Worm (Caenorhabditis elegans) whole organism, L4 larva: Measurements from ENCODE around the gene hars-1.

ENCODE experiments used
- F26F4.8 ChIP-seq: fragments of 200-800 bp; sonication (Bioruptor generic); conservative IDR thresholded peaks from 2 replicates; pipeline ENCODE4 v1.3.6; 2022; ENCODE audit warnings: missing genetic modification characterization, missing compliant biosample characterization
- F44E2.7 ChIP-seq: fragments of 200-800 bp; sonication (Bioruptor generic); IDR thresholded peaks from 2 replicates; pipeline ENCODE4 v2.1.2; 2022; ENCODE audit warnings: missing genetic modification characterization, missing compliant biosample characterization
- T26A8.4 ChIP-seq: fragments of 200-800 bp; sonication (Bioruptor generic); IDR thresholded peaks from 2 replicates; pipeline ENCODE4 v1.3.6; 2022; ENCODE audit warnings: missing genetic modification characterization, missing compliant biosample characterization
- Y48G9A.11 ChIP-seq: fragments of 200-800 bp; sonication (Bioruptor generic); IDR thresholded peaks from 2 replicates; pipeline ENCODE4 v1.3.6; 2022; ENCODE audit warnings: missing genetic modification reagents, missing genetic modification characterization, missing compliant biosample characterization
- ZK337.2 ChIP-seq: fragments of 200-800 bp; sonication (Bioruptor generic); IDR thresholded peaks from 2 replicates; pipeline ENCODE4 v1.3.6; 2022; ENCODE audit warnings: missing genetic modification reagents, missing genetic modification characterization, missing compliant biosample characterization
- aha-1 ChIP-seq: fragments of 150-350 bp; peaks from one replicate; lab custom pipeline; 2014; ENCODE audit warnings: missing biosample characterization, missing genetic modification characterization
- aly-2 ChIP-seq: sonication (generic microtip); optimal IDR thresholded peaks from 2 replicates; lab custom pipeline; 2018; ENCODE audit warnings: missing biosample characterization, missing genetic modification characterization
- ceh-62 ChIP-seq: sonication (generic microtip); optimal IDR thresholded peaks from 2 replicates; lab custom pipeline; 2017; ENCODE audit warnings: missing biosample characterization, missing genetic modification characterization
- ctbp-1 ChIP-seq: fragments of 200-800 bp; sonication (Bioruptor generic); IDR thresholded peaks from 2 replicates; pipeline ENCODE4 v1.3.6; 2022; ENCODE audit warnings: missing genetic modification reagents, missing genetic modification characterization, missing compliant biosample characterization
- daf-12 ChIP-seq: fragments of 150-350 bp; optimal IDR thresholded peaks from 2 replicates; lab custom pipeline; 2014; ENCODE audit warnings: missing biosample characterization, missing genetic modification reagents, missing genetic modification characterization
- daf-16 ChIP-seq, 3 experiments: sonication (generic microtip); optimal IDR thresholded peaks; 2 replicates each; lab custom pipeline; 2016 to 2017; ENCODE audit warnings: missing genetic modification characterization in 3 of 3, missing genetic modification reagents in 3 of 3, mild to moderate bottlenecking in 2 of 3, missing compliant biosample characterization in 2 of 3, missing biosample characterization in 1 of 3, moderate library complexity in 1 of 3
- dmd-6 ChIP-seq: fragments of 200-800 bp; sonication (Bioruptor generic); IDR thresholded peaks from 2 replicates; pipeline ENCODE4 v1.3.6; 2022; ENCODE audit warnings: missing genetic modification reagents, missing genetic modification characterization, missing compliant biosample characterization
- duxl-1 ChIP-seq: sonication (generic microtip); optimal IDR thresholded peaks from 2 replicates; lab custom pipeline; 2016; ENCODE audit warnings: mild to moderate bottlenecking, missing genetic modification characterization, moderate library complexity, missing compliant biosample characterization; ENCODE audit not compliant: poor library complexity
- egl-43 ChIP-seq: fragments of 200-800 bp; sonication (Bioruptor generic); IDR thresholded peaks from 2 replicates; pipeline ENCODE4 v1.3.6; 2022; ENCODE audit warnings: missing genetic modification reagents, missing genetic modification characterization, missing compliant biosample characterization
- gei-8 ChIP-seq: fragments of 200-800 bp; sonication (Bioruptor generic); optimal IDR thresholded peaks from 2 replicates; lab custom pipeline; 2018; ENCODE audit warnings: mild to moderate bottlenecking, missing genetic modification characterization, missing compliant biosample characterization
- hif-1 ChIP-seq, 2 experiments: sonication (generic microtip); optimal IDR thresholded peaks; 2 replicates each; lab custom pipeline; 2016 to 2017; ENCODE audit warnings: missing compliant biosample characterization in 2 of 2, missing genetic modification characterization in 2 of 2, missing genetic modification reagents in 2 of 2, missing genotype in 2 of 2, mild to moderate bottlenecking in 1 of 2
- lin-1 ChIP-seq: fragments of 200-800 bp; sonication (Bioruptor generic); IDR thresholded peaks from 2 replicates; pipeline ENCODE4 v1.3.6; 2022; ENCODE audit warnings: missing genetic modification reagents, missing genetic modification characterization, missing compliant biosample characterization
- lin-29 ChIP-seq: fragments of 200-800 bp; sonication (Bioruptor generic); IDR thresholded peaks from 2 replicates; pipeline ENCODE4 v1.3.6; 2022; ENCODE audit warnings: missing genetic modification reagents, missing genetic modification characterization, missing compliant biosample characterization
- lin-38 ChIP-seq: fragments of 200-800 bp; sonication (Bioruptor generic); IDR thresholded peaks from 2 replicates; pipeline ENCODE4 v1.3.6; 2022; ENCODE audit warnings: missing genetic modification reagents, missing genetic modification characterization, missing compliant biosample characterization
- madf-9 ChIP-seq: fragments of 200-800 bp; sonication (Bioruptor generic); conservative IDR thresholded peaks from 2 replicates; pipeline ENCODE4 v1.3.6; 2022; ENCODE audit warnings: missing genetic modification reagents, missing genetic modification characterization, missing compliant biosample characterization
- mdt-29 ChIP-seq: fragments of 200-800 bp; sonication (Bioruptor generic); IDR thresholded peaks from 2 replicates; pipeline ENCODE4 v1.3.6; 2022; ENCODE audit warnings: missing genetic modification reagents, missing genetic modification characterization, missing compliant biosample characterization
- mes-2 ChIP-seq: sonication (generic microtip); optimal IDR thresholded peaks from 2 replicates; lab custom pipeline; 2016; ENCODE audit warnings: missing genotype, mild to moderate bottlenecking, missing genetic modification characterization, missing compliant biosample characterization; ENCODE audit not compliant: poor library complexity, severe bottlenecking
- mxl-3 ChIP-seq: fragments of 200-800 bp; sonication (Bioruptor generic); optimal IDR thresholded peaks from 2 replicates; lab custom pipeline; 2018; ENCODE audit warnings: mild to moderate bottlenecking, missing genetic modification characterization, missing compliant biosample characterization
- nhr-10 ChIP-seq: fragments of 150-350 bp; optimal IDR thresholded peaks from 2 replicates; lab custom pipeline; 2014; ENCODE audit warnings: missing biosample characterization, missing genetic modification characterization
- nhr-11 ChIP-seq: fragments of 150-350 bp; optimal IDR thresholded peaks from 2 replicates; lab custom pipeline; 2014; ENCODE audit warnings: missing biosample characterization, missing genetic modification characterization
- nhr-28 ChIP-seq: fragments of 150-350 bp; optimal IDR thresholded peaks from 2 replicates; lab custom pipeline; 2014; ENCODE audit warnings: missing biosample characterization, missing genetic modification characterization
- nhr-6 ChIP-seq: fragments of 150-350 bp; optimal IDR thresholded peaks from 2 replicates; lab custom pipeline; 2014; ENCODE audit warnings: missing biosample characterization, missing genetic modification characterization
- nhr-76 ChIP-seq: fragments of 150-350 bp; optimal IDR thresholded peaks from 2 replicates; lab custom pipeline; 2014; ENCODE audit warnings: missing biosample characterization, missing genetic modification characterization
- nhr-77 ChIP-seq: fragments of 150-350 bp; optimal IDR thresholded peaks from 2 replicates; lab custom pipeline; 2014; ENCODE audit warnings: missing biosample characterization, missing genetic modification characterization
- pqm-1 ChIP-seq: sonication (generic microtip); optimal IDR thresholded peaks from 2 replicates; lab custom pipeline; 2017; ENCODE audit warnings: missing biosample characterization, missing genetic modification characterization
- rbr-2 ChIP-seq: sonication (generic microtip); optimal IDR thresholded peaks from 2 replicates; lab custom pipeline; 2016; ENCODE audit warnings: missing genotype, missing genetic modification characterization, missing compliant biosample characterization
- skn-1 ChIP-seq: fragments of 150-350 bp; optimal IDR thresholded peaks from 2 replicates; lab custom pipeline; 2014; ENCODE audit warnings: missing biosample characterization, missing genetic modification characterization
- snpc-1.2 ChIP-seq: fragments of 200-800 bp; sonication (Bioruptor generic); IDR thresholded peaks from 2 replicates; pipeline ENCODE4 v1.3.6; 2022; ENCODE audit warnings: missing genetic modification reagents, missing genetic modification characterization, missing compliant biosample characterization
- spr-3 ChIP-seq: fragments of 200-800 bp; sonication (Bioruptor generic); optimal IDR thresholded peaks from 2 replicates; lab custom pipeline; 2018; ENCODE audit warnings: mild to moderate bottlenecking, missing genetic modification characterization, missing compliant biosample characterization
- tra-1 ChIP-seq: fragments of 200-800 bp; sonication (Bioruptor generic); IDR thresholded peaks from 2 replicates; pipeline ENCODE4 v1.3.6; 2022; ENCODE audit warnings: missing genetic modification reagents, missing genetic modification characterization, missing compliant biosample characterization
- unc-130 ChIP-seq: sonication (generic microtip); optimal IDR thresholded peaks from 2 replicates; lab custom pipeline; 2016; ENCODE audit warnings: missing genetic modification reagents, missing genetic modification characterization, missing compliant biosample characterization
- unc-62 ChIP-seq, 3 experiments: fragments of 150-350 bp in 1 of 3; sonication (generic microtip); optimal IDR thresholded peaks in 2 of 3; peaks in 1 of 3; 1 replicate in 1 of 3; 2 replicates in 2 of 3; lab custom pipeline; 2014 to 2017; ENCODE audit warnings: missing biosample characterization in 3 of 3, missing genetic modification characterization in 3 of 3, missing genetic modification reagents in 3 of 3, missing genotype in 1 of 3
- vab-7 ChIP-seq: fragments of 200-800 bp; sonication (Bioruptor generic); IDR thresholded peaks from 2 replicates; pipeline ENCODE4 v1.3.6; 2022; ENCODE audit warnings: missing genetic modification reagents, missing genetic modification characterization, missing compliant biosample characterization
- zip-2 ChIP-seq: fragments of 150-350 bp; optimal IDR thresholded peaks from 2 replicates; lab custom pipeline; 2014; ENCODE audit warnings: missing biosample characterization, missing genetic modification characterization
- ztf-11 ChIP-seq: fragments of 150-350 bp; optimal IDR thresholded peaks from 2 replicates; lab custom pipeline; 2014; ENCODE audit warnings: missing biosample characterization, missing genetic modification characterization

Gene hars-1

ce11 chrIV:10855946-10856345 lies 2.8 kb upstream of the hars-1 start:
- TF ChIP-seq ztf-11 (tag; lab: Kevin White, UChicago) (no peak), pqm-1 (tag; lab: Kevin White, UChicago) (no peak), dmd-6 (GFP tag; lab: Robert Waterston, UW) (no peak), ZK337.2 (GFP tag; lab: Robert Waterston, UW) (no peak), gei-8 (GFP tag; lab: Kevin White, UChicago) (no peak), spr-3 (GFP tag; lab: Kevin White, UChicago) (no peak), aha-1 (tag; lab: Kevin White, UChicago) (no peak), Y48G9A.11 (GFP tag; lab: Robert Waterston, UW) (no peak), T26A8.4 (no peak), F44E2.7 (GFP tag; lab: Robert Waterston, UW) (no peak), hif-1 (tag; optimal IDR thresholded peaks at IDR 0.05; lab: Kevin White, UChicago) (no peak), duxl-1 (tag; lab: Kevin White, UChicago) (no peak), skn-1 (tag; lab: Kevin White, UChicago) (no peak), nhr-10 (no peak), lin-38 (GFP tag; lab: Robert Waterston, UW) (no peak)

- TF ChIP-seq nhr-11 (tag; lab: Kevin White, UChicago): no peak
- TF ChIP-seq, all 104 proteins: peak for 0
Observed at ce11 chrIV:10861102-10861501, 2.3 kb downstream of the hars-1 start, which contains the start of gene rbm-22. TSS of gene rbm-22 (plus strand) at chrIV:10861402.

- TF ChIP-seq mes-2 (no peak), lin-29 (no peak), nhr-28 (no peak)
- TF ChIP-seq, all 104 proteins: peak for 0
Observed at ce11 chrIV:10864031-10864430, 5.3 kb downstream of the hars-1 start, which contains the start of gene nish-1. TSS of gene nish-1 (plus strand) at chrIV:10864331.

ce11 chrIV:10867370-10868146 lies 8.8 kb downstream of the hars-1 start:
- TF ChIP-seq F26F4.8 (GFP tag; lab: Robert Waterston, UW) (0 out of 2 replicates have a peak, but pooled peaks have one; percentile 9), nhr-6 (no peak), daf-16 (GFP tag; optimal IDR thresholded peaks at IDR 0.05; lab: Kevin White, UChicago) (no peak), daf-16 (tag; optimal IDR thresholded peaks at IDR 0.05; lab: Kevin White, UChicago) (peak; percentile 71), unc-62 (GFP tag; optimal IDR thresholded peaks at IDR 0.05 in 1 of 2; lab: Kevin White, UChicago) (peak in 1 of 2 experiments; percentile 89), unc-62 (tag; optimal IDR thresholded peaks at IDR 0.05; lab: Kevin White, UChicago) (no peak)
- TF ChIP-seq, all 104 proteins: peak for 3

ce11 chrIV:10868629-10869251 lies 10.0 kb downstream of the hars-1 start, which contains the start of gene F13E9.11:
TSS of gene F13E9.11 (minus strand) at chrIV:10869135.
- TF ChIP-seq rbr-2 (tag; lab: Kevin White, UChicago) (peak; percentile 54), spr-3 (GFP tag; lab: Kevin White, UChicago) (no peak), ctbp-1 (GFP tag; lab: Robert Waterston, UW) (0 out of 2 replicates have a peak, but pooled peaks have one; percentile 10), lin-1 (GFP tag; lab: Robert Waterston, UW) (no peak), egl-43 (GFP tag; lab: Robert Waterston, UW) (no peak), vab-7 (GFP tag; lab: Robert Waterston, UW) (no peak), mdt-29 (GFP tag; lab: Robert Waterston, UW) (no peak), unc-130 (GFP tag; lab: Kevin White, UChicago) (no peak), hif-1 (tag; optimal IDR thresholded peaks at IDR 0.05; lab: Kevin White, UChicago) (no peak), F44E2.7 (GFP tag; lab: Robert Waterston, UW) (no peak), mxl-3 (GFP tag; lab: Kevin White, UChicago) (peak; percentile 14), lin-38 (GFP tag; lab: Robert Waterston, UW) (no peak), daf-12 (tag; lab: Kevin White, UChicago) (no peak), nhr-10 (no peak), tra-1 (GFP tag; lab: Robert Waterston, UW) (no peak), unc-62 (GFP tag; optimal IDR thresholded peaks at IDR 0.05 in 1 of 2; lab: Kevin White, UChicago) (peak in 1 of 2 experiments; percentile 97), unc-62 (tag; optimal IDR thresholded peaks at IDR 0.05; lab: Kevin White, UChicago) (no peak), madf-9 (no peak), zip-2 (tag; lab: Kevin White, UChicago) (no peak), nhr-76 (no peak), nhr-77 (tag; lab: Kevin White, UChicago) (no peak), aly-2 (no peak), snpc-1.2 (GFP tag; lab: Robert Waterston, UW) (no peak), ceh-62 (tag; lab: Kevin White, UChicago) (no peak), aha-1 (tag; lab: Kevin White, UChicago) (peak; percentile 95)
